Worm (Caenorhabditis elegans) whole organism, L4 larva: Measurements from ENCODE around the gene C49H3.12.

Source experiments
- madf-5 ChIP-seq, 2 experiments: fragments of 200-800 bp; sonication (Bioruptor generic); IDR thresholded peaks; 2 replicates each; pipeline ENCODE4 v1.3.6; 2022; ENCODE audit warnings: missing compliant biosample characterization in 2 of 2, missing genetic modification characterization in 2 of 2
- nhr-28 ChIP-seq: fragments of 150-350 bp; optimal IDR thresholded peaks from 2 replicates; lab custom pipeline; 2014; ENCODE audit warnings: missing biosample characterization, missing genetic modification characterization
- snpc-4 ChIP-seq: fragments of 150-350 bp; optimal IDR thresholded peaks from 2 replicates; lab custom pipeline; 2014; ENCODE audit warnings: missing biosample characterization, missing genetic modification characterization

ce11 chrIV:7957504-7957903, 30.4 kb upstream of the C49H3.12 start, which contains the start of gene frpr-10:
- TF ChIP-seq snpc-4 (tag; lab: Kevin White, UChicago) = no peak
- no peak for TF ChIP-seq madf-5 (GFP tag; IDR thresholded peaks at IDR 0.05; lab: Robert Waterston, UW)
- TF ChIP-seq nhr-28 = no peak
